Fruit fly (Drosophila melanogaster): Measurements from ENCODE around the gene Mnt.

The Mnt gene

DNA sequence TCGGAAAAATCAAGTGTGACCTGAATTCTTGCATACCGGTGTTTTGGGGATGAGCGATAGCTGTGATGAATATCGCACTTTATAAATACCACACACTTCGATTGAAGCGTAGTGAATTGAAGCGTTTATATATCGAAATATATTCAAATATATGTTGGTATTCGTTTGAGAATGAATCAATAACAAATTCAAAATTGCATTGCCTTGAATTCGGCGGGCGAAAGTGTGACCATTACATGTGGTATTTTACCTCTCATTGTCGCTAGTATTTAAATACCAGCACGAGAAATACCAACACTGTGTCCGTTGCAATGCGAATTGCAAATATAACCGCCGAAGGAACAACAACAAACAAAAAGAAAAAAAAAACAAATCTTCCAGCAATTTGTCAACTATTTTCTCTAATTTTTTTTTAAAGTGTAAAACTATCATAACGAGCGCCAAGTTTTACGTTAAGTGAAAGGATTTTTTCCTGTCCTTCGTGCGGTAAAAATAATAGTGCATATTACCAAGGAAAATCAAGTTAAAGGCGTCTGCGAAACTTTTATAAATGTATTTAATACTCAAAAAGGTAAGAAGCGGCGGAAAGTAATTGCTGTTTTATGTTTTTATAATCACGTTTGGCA, at the start of gene Mnt, which contains the start of gene Parg:
Gene Mnt, plus strand, starts transcription at position 333 of the 626 bp plus-strand sequence.
Gene Parg, minus strand, starts transcription at position 34 of the 626 bp plus-strand sequence.
- TF ChIP-seq bab1 (GFP tag; optimal IDR thresholded peaks at IDR 0.05) (peak; percentile 42), cnc (optimal IDR thresholded peaks at IDR 0.05) (no peak), CG7101 (tag; optimal IDR thresholded peaks at IDR 0.05) (peak; percentile 23), kay (GFP tag; ENCODE audit: borderline replicate concordance) (peak; percentile 95), CG11617 (GFP tag; optimal IDR thresholded peaks at IDR 0.05) (peak; percentile 46), toe (GFP tag; optimal IDR thresholded peaks at IDR 0.05) (no peak), tj (GFP tag; optimal IDR thresholded peaks at IDR 0.05) (peak; percentile 12), CG1620 (GFP tag; optimal IDR thresholded peaks at IDR 0.05) (peak; percentile 51)

DNA sequence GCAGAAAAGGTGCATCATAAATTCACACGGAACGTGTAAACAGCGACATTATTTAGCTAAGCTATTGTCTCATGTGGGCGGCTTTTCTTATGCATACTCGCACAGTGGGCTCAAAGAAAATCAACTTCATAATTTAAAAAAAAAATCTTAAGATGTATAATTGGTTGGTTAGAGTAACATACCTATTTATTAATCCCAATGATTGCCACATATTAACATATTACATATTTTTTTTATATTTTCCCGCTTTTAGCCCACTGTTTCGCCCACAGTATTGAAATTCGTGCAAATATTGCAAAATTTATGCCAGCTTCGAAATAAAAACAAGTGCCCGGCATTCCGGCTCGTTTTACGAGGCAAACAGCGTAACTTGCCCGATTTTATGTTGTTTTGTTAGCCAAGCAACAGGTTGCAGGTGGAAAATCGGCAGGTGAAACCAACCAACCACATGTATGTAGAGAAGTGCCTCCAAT, 4.4 kb upstream of the Mnt start, which contains the start of gene Ilp7:
Gene Ilp7, plus strand, starts transcription at position 423 of the 473 bp plus-strand sequence.
- no peak for TF ChIP-seq Hr96 (GFP tag; optimal IDR thresholded peaks at IDR 0.05)
- TF ChIP-seq CG12768 (GFP tag; optimal IDR thresholded peaks at IDR 0.05): no peak
- peak; percentile 55 for TF ChIP-seq kay (GFP tag; ENCODE audit: borderline replicate concordance)
- peak; percentile 23 for TF ChIP-seq Crg-1 (GFP tag; optimal IDR thresholded peaks at IDR 0.05)
- no peak for TF ChIP-seq ovo (GFP tag; optimal IDR thresholded peaks at IDR 0.05)
- TF ChIP-seq CG11617 (GFP tag; optimal IDR thresholded peaks at IDR 0.05): no peak
- TF ChIP-seq tj (GFP tag; optimal IDR thresholded peaks at IDR 0.05): peak; percentile 83
- no peak for TF ChIP-seq toe (GFP tag; optimal IDR thresholded peaks at IDR 0.05)
- TF ChIP-seq CG14711 (tag; optimal IDR thresholded peaks at IDR 0.05): peak; percentile 68
- TF ChIP-seq CG7045 (GFP tag; optimal IDR thresholded peaks at IDR 0.05): no peak
- no peak for TF ChIP-seq cic (GFP tag; optimal IDR thresholded peaks at IDR 0.05)
- peak; percentile 48 for TF ChIP-seq CG7101 (tag; optimal IDR thresholded peaks at IDR 0.05)
- TF ChIP-seq Mnt (GFP tag; optimal IDR thresholded peaks at IDR 0.05): peak; percentile 23
- peak; percentile 91 for TF ChIP-seq bab1 (GFP tag; optimal IDR thresholded peaks at IDR 0.05)
- peak; percentile 57 for TF ChIP-seq CG1620 (GFP tag; optimal IDR thresholded peaks at IDR 0.05)
- TF ChIP-seq cnc (optimal IDR thresholded peaks at IDR 0.05): no peak
- peak; percentile 31 for TF ChIP-seq pad (GFP tag; optimal IDR thresholded peaks at IDR 0.05)
- TF ChIP-seq CG33017 (tag; optimal IDR thresholded peaks at IDR 0.05): no peak
- no peak for TF ChIP-seq Clk (GFP tag; optimal IDR thresholded peaks at IDR 0.05)
- TF ChIP-seq CG5204 (GFP tag; optimal IDR thresholded peaks at IDR 0.05): no peak

DNA sequence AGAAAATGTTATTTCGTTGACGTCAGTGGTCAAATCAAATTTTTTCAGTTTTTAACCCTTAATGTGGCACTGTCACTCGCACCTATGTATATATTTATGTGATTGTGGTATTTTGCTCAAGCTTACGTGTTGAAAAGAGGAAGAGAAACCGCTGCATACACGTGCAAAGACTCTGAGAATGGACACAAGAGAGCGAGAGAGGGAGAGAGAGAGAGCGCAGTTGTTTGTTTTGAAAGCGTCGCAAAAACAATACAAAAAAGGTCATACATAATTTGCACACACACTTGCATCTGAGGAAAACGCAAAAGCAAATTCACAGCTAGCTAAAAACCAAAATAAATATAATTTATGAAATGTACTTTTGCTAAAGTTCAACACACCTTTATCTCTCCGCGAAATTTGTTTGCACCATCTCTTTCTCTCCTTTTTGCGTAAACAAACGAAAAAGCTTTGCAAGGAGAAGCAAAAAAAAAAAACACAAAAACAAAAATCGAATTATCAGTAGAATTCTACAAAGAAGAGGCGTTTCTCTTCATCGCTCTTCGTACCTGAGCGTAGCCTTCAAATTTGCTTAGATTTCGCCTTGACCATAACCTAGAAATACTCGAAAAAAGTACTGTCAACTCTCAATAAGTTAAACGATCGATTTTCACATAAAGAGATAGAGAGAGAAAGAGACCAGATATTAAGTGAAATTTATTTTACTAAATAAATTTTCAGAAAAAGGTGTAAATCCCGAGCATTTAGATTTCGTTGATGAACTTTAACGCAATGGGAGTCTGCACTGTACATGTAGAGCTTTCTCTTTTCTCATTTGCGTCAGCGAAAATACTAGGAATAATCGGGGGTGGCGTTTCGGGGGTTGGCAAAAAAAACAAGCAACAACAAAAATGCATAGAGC, 744 bp downstream of the Mnt start:
- peak; percentile 60 for TF ChIP-seq CG1620 (GFP tag; optimal IDR thresholded peaks at IDR 0.05)
- TF ChIP-seq CG7045 (GFP tag; optimal IDR thresholded peaks at IDR 0.05): peak; percentile 48
- peak; percentile 69 for TF ChIP-seq CG11617 (GFP tag; optimal IDR thresholded peaks at IDR 0.05)
- peak; percentile 7 for TF ChIP-seq bab1 (GFP tag; optimal IDR thresholded peaks at IDR 0.05)
- peak; percentile 66 for TF ChIP-seq CG5204 (GFP tag; optimal IDR thresholded peaks at IDR 0.05)
- TF ChIP-seq cic (GFP tag; optimal IDR thresholded peaks at IDR 0.05): peak; percentile 45
- TF ChIP-seq CG12768 (GFP tag; optimal IDR thresholded peaks at IDR 0.05): peak; percentile 76
- TF ChIP-seq cnc (optimal IDR thresholded peaks at IDR 0.05): no peak
- TF ChIP-seq CG14711 (tag; optimal IDR thresholded peaks at IDR 0.05): peak; percentile 88
- peak; percentile 92 for TF ChIP-seq CG7101 (tag; optimal IDR thresholded peaks at IDR 0.05)
- TF ChIP-seq tj (GFP tag; optimal IDR thresholded peaks at IDR 0.05): peak; percentile 81
- peak; percentile 39 for TF ChIP-seq Clk (GFP tag; optimal IDR thresholded peaks at IDR 0.05)
- TF ChIP-seq CG33017 (tag; optimal IDR thresholded peaks at IDR 0.05): peak; percentile 85
- TF ChIP-seq Hr96 (GFP tag; optimal IDR thresholded peaks at IDR 0.05): peak; percentile 92
- TF ChIP-seq Crg-1 (GFP tag; optimal IDR thresholded peaks at IDR 0.05): peak; percentile 77
- TF ChIP-seq Mnt (GFP tag; optimal IDR thresholded peaks at IDR 0.05): peak; percentile 94
- no peak for TF ChIP-seq ovo (GFP tag; optimal IDR thresholded peaks at IDR 0.05)
- peak; percentile 47 for TF ChIP-seq toe (GFP tag; optimal IDR thresholded peaks at IDR 0.05)
- TF ChIP-seq kay (GFP tag; ENCODE audit: borderline replicate concordance): peak; percentile 85
- TF ChIP-seq pad (GFP tag; optimal IDR thresholded peaks at IDR 0.05): peak; percentile 71

DNA sequence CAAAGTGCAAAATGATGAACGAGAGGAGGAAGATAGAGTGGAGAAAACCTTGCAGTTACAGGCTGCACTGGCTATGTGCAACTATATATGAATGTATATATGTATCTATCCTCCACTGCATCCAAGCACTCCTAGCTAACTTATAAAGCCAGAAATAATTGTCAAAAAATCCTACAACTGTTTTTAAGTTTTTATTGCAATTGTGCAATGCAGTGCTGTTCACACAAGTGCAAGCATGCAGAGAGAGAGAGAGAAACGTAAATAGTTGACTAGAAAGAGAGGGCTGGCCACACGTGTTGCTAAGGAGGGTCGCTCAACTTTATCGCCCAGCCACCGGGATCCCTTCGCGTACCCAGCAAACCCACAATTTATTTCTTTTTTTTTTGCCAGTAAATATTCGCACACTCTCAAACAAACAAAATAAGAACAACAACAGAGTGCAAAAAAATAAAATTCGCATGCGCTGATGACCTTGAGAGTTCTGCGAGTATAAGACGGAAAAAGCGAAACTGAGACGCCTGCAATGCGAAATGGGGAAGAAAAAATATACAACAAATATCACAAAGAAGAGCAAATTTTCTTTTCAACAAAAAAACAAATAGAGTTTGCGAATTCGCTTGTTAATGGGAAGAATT, 2.2 kb downstream of the Mnt start:
- TF ChIP-seq bab1 (GFP tag; optimal IDR thresholded peaks at IDR 0.05) (peak; percentile 90), cic (GFP tag; optimal IDR thresholded peaks at IDR 0.05) (peak; percentile 66), Crg-1 (GFP tag; optimal IDR thresholded peaks at IDR 0.05) (peak; percentile 56), CG14711 (tag; optimal IDR thresholded peaks at IDR 0.05) (peak; percentile 84), Clk (GFP tag; optimal IDR thresholded peaks at IDR 0.05) (no peak), Mnt (GFP tag; optimal IDR thresholded peaks at IDR 0.05) (peak; percentile 96), ovo (GFP tag; optimal IDR thresholded peaks at IDR 0.05) (peak; percentile 4), Hr96 (GFP tag; optimal IDR thresholded peaks at IDR 0.05) (peak; percentile 78), pad (GFP tag; optimal IDR thresholded peaks at IDR 0.05) (peak; percentile 73), tj (GFP tag; optimal IDR thresholded peaks at IDR 0.05) (peak; percentile 85), CG12768 (GFP tag; optimal IDR thresholded peaks at IDR 0.05) (peak; percentile 79), CG7045 (GFP tag; optimal IDR thresholded peaks at IDR 0.05) (peak; percentile 59), CG33017 (tag; optimal IDR thresholded peaks at IDR 0.05) (peak; percentile 57), CG5204 (GFP tag; optimal IDR thresholded peaks at IDR 0.05) (peak; percentile 57), toe (GFP tag; optimal IDR thresholded peaks at IDR 0.05) (peak; percentile 62), CG1620 (GFP tag; optimal IDR thresholded peaks at IDR 0.05) (peak; percentile 53), CG7101 (tag; optimal IDR thresholded peaks at IDR 0.05) (peak; percentile 86), CG11617 (GFP tag; optimal IDR thresholded peaks at IDR 0.05) (peak; percentile 74), cnc (optimal IDR thresholded peaks at IDR 0.05) (no peak), kay (GFP tag; ENCODE audit: borderline replicate concordance) (peak; percentile 92)
